Worm (Caenorhabditis elegans): ENCODE data around the gene srh-24.
A peak's percentile ranks its signal among the peaks of the same experiment; 100 is the strongest.

The srh-24 gene

ce11 chrV:14008353-14008859, 47.6 kb upstream of the srh-24 start (continued):
- TF ChIP-seq lin-13 (GFP tag; optimal IDR thresholded peaks at IDR 0.05) (no peak), mxl-2 (GFP tag; conservative IDR thresholded peaks at IDR 0.05) (no peak), attf-4 (tag; optimal IDR thresholded peaks at IDR 0.05) (no peak), pha-4 (GFP tag; IDR thresholded peaks at IDR 0.05) (peak; percentile 35; the same call in 1 of the 2 replicates), pha-4 (tag; optimal IDR thresholded peaks at IDR 0.05) (no peak), ama-1 (optimal IDR thresholded peaks at IDR 0.05) (peak; percentile 90), dpl-1 (GFP tag; optimal IDR thresholded peaks at IDR 0.05) (peak; percentile 46), Y5F2A.4 (GFP tag; optimal IDR thresholded peaks at IDR 0.05) (no peak), rbr-2 (tag; optimal IDR thresholded peaks at IDR 0.05) (peak; percentile 28), mdt-29 (GFP tag; IDR thresholded peaks at IDR 0.05) (no peak), dmd-6 (GFP tag; IDR thresholded peaks at IDR 0.05) (peak; percentile 62; the same call in 1 of the 2 replicates), lin-29 (GFP tag; IDR thresholded peaks at IDR 0.05) (no peak), arid-1 (GFP tag; conservative IDR thresholded peaks at IDR 0.05) (0 out of 2 replicates have a peak, but pooled peaks have one; percentile 5), ceh-20 (GFP tag; IDR thresholded peaks at IDR 0.05) (0 out of 2 replicates have a peak, but pooled peaks have one; percentile 24), dve-1 (tag; optimal IDR thresholded peaks at IDR 0.05; ENCODE audit: insufficient read depth) (peak; percentile 87), dmd-9 (GFP tag; IDR thresholded peaks at IDR 0.05) (no peak), lin-1 (GFP tag; IDR thresholded peaks at IDR 0.05) (no peak), aha-1 (tag) (peak; percentile 98), lin-38 (GFP tag; IDR thresholded peaks at IDR 0.05) (peak; percentile 47), F26F4.8 (GFP tag; conservative IDR thresholded peaks at IDR 0.05) (no peak), D1046.2 (GFP tag; IDR thresholded peaks at IDR 0.05) (no peak), unc-130 (GFP tag; optimal IDR thresholded peaks at IDR 0.05) (peak; percentile 20), mdl-1 (tag; optimal IDR thresholded peaks at IDR 0.05) (no peak), spr-3 (GFP tag; optimal IDR thresholded peaks at IDR 0.05) (peak; percentile 14), nhr-25 (tag; optimal IDR thresholded peaks at IDR 0.05; ENCODE audit: borderline replicate concordance, insufficient read depth) (no peak), daf-19 (GFP tag; conservative IDR thresholded peaks at IDR 0.05) (peak; percentile 58; the same call in 1 of the 2 replicates), nhr-77 (tag; optimal IDR thresholded peaks at IDR 0.05) (no peak), nhr-102 (tag; optimal IDR thresholded peaks at IDR 0.05) (peak; percentile 62), nhr-28 (tag; optimal IDR thresholded peaks at IDR 0.05) (peak; percentile 3), lim-7 (GFP tag; IDR thresholded peaks at IDR 0.05) (no peak), tag-97 (GFP tag; IDR thresholded peaks at IDR 0.05) (no peak), gei-8 (GFP tag; optimal IDR thresholded peaks at IDR 0.05) (no peak), ZK546.5 (tag; optimal IDR thresholded peaks at IDR 0.05) (no peak), ctbp-1 (GFP tag; IDR thresholded peaks at IDR 0.05) (0 out of 2 replicates have a peak, but pooled peaks have one; percentile 13), lin-39 (tag; optimal IDR thresholded peaks at IDR 0.05) (no peak), nhr-6 (tag; optimal IDR thresholded peaks at IDR 0.05) (peak; percentile 69), hlh-11 (tag; optimal IDR thresholded peaks at IDR 0.05) (peak; percentile 64), Y75B8A.6 (GFP tag; IDR thresholded peaks at IDR 0.05) (no peak), snpc-1.2 (GFP tag; IDR thresholded peaks at IDR 0.05) (no peak), zfp-3 (GFP tag; conservative IDR thresholded peaks at IDR 0.05) (peak; percentile 72)

ce11 chrV:14006819-14007218, 46.0 kb upstream of the srh-24 start:
- TF ChIP-seq nhr-76 (tag; optimal IDR thresholded peaks at IDR 0.05): no peak
- TF ChIP-seq spr-1 (tag; optimal IDR thresholded peaks at IDR 0.05): no peak
- TF ChIP-seq Y75B8A.6 (GFP tag; IDR thresholded peaks at IDR 0.05): no peak
- TF ChIP-seq aha-1 (tag): no peak
- no peak for TF ChIP-seq ceh-62 (tag; optimal IDR thresholded peaks at IDR 0.05)
- 0 out of 2 replicates have a peak, but pooled peaks have one; percentile 40 for TF ChIP-seq ctbp-1 (GFP tag; IDR thresholded peaks at IDR 0.05)
- peak; percentile 16 for TF ChIP-seq mep-1 (tag; optimal IDR thresholded peaks at IDR 0.05)
- no peak for TF ChIP-seq nhr-237 (tag; optimal IDR thresholded peaks at IDR 0.05)
- no peak for TF ChIP-seq set-16 (GFP tag; IDR thresholded peaks at IDR 0.05)
- no peak for TF ChIP-seq tag-97 (GFP tag; IDR thresholded peaks at IDR 0.05)
- TF ChIP-seq F10B5.3 (tag; optimal IDR thresholded peaks at IDR 0.05): no peak
- TF ChIP-seq fos-1 (tag; optimal IDR thresholded peaks at IDR 0.05): no peak
- no peak for TF ChIP-seq daf-12 (tag; optimal IDR thresholded peaks at IDR 0.05)
- TF ChIP-seq zip-11 (GFP tag; IDR thresholded peaks at IDR 0.05): no peak
- TF ChIP-seq F37D6.2 (tag; optimal IDR thresholded peaks at IDR 0.05): no peak
- no peak for TF ChIP-seq tra-1 (GFP tag; IDR thresholded peaks at IDR 0.05)
- no peak for TF ChIP-seq nhr-111 (GFP tag; optimal IDR thresholded peaks at IDR 0.05)
- TF ChIP-seq daf-19 (GFP tag; conservative IDR thresholded peaks at IDR 0.05): peak; percentile 71; the same call in 1 of the 2 replicates
- no peak for TF ChIP-seq ceh-20 (GFP tag; IDR thresholded peaks at IDR 0.05)
